Worm (Caenorhabditis elegans) whole organism, young adult: ENCODE measurements around the gene F42F12.14.
A peak's percentile ranks its signal among the peaks of the same experiment; 100 is the strongest.

Experiments
- B0019.2 ChIP-seq: fragments of 200-800 bp; sonication (Bioruptor generic); conservative IDR thresholded peaks from 2 replicates; pipeline ENCODE4 v1.3.6; 2022; ENCODE audit warnings: missing genetic modification reagents, missing genetic modification characterization, missing compliant biosample characterization
- B0261.1 ChIP-seq: sonication (generic microtip); optimal IDR thresholded peaks from 2 replicates; lab custom pipeline; 2016; ENCODE audit warnings: mild to moderate bottlenecking, missing genetic modification characterization, moderate library complexity, missing compliant biosample characterization
- C17E4.6 ChIP-seq: fragments of 200-800 bp; sonication (Bioruptor generic); IDR thresholded peaks from 2 replicates; pipeline ENCODE4 v1.3.6; 2022; ENCODE audit warnings: missing genetic modification reagents, missing genetic modification characterization, missing compliant biosample characterization
- F33H1.4 ChIP-seq: fragments of 200-800 bp; sonication (Bioruptor generic); IDR thresholded peaks from 2 replicates; pipeline ENCODE4 v1.3.6; 2022; ENCODE audit warnings: missing genetic modification reagents, missing genetic modification characterization, missing compliant biosample characterization
- F49E8.2 ChIP-seq: sonication (generic microtip); optimal IDR thresholded peaks from 3 replicates; lab custom pipeline; 2017; ENCODE audit warnings: missing genetic modification characterization, mild to moderate bottlenecking, missing compliant biosample characterization, antibody characterized with exemption, moderate library complexity; ENCODE audit not compliant: insufficient read depth
- F55B11.4 ChIP-seq: sonication (generic microtip); optimal IDR thresholded peaks from 2 replicates; lab custom pipeline; 2016; ENCODE audit warnings: missing compliant biosample characterization, missing genetic modification characterization, borderline replicate concordance; ENCODE audit not compliant: insufficient read depth
- F57C9.4 ChIP-seq: sonication (generic microtip); optimal IDR thresholded peaks from 2 replicates; lab custom pipeline; 2017; ENCODE audit warnings: mild to moderate bottlenecking, missing genetic modification characterization, missing compliant biosample characterization
- T26A5.8 ChIP-seq: sonication (generic microtip); optimal IDR thresholded peaks from 2 replicates; lab custom pipeline; 2016; ENCODE audit warnings: missing genetic modification characterization, missing compliant biosample characterization
- Y53F4B.3 ChIP-seq: fragments of 200-800 bp; sonication (Bioruptor generic); IDR thresholded peaks from 2 replicates; pipeline ENCODE4 v1.3.6; 2022; ENCODE audit warnings: missing genetic modification reagents, missing genetic modification characterization, missing compliant biosample characterization
- Y95B8A.8 ChIP-seq: fragments of 200-800 bp; sonication (Bioruptor generic); IDR thresholded peaks from 2 replicates; pipeline ENCODE4 v1.3.6; 2022; ENCODE audit warnings: missing genetic modification reagents, missing genetic modification characterization, missing compliant biosample characterization
- ZK185.1 ChIP-seq: sonication (generic microtip); optimal IDR thresholded peaks from 2 replicates; lab custom pipeline; 2016; ENCODE audit warnings: mild to moderate bottlenecking, missing genetic modification characterization, missing compliant biosample characterization; ENCODE audit not compliant: poor library complexity, severe bottlenecking
- akir-1 ChIP-seq: fragments of 200-800 bp; sonication (Bioruptor generic); optimal IDR thresholded peaks from 2 replicates; lab custom pipeline; 2018; ENCODE audit warnings: mild to moderate bottlenecking, missing genetic modification characterization, moderate library complexity, missing compliant biosample characterization
- aptf-2 ChIP-seq: fragments of 200-800 bp; sonication (Bioruptor generic); conservative IDR thresholded peaks from 2 replicates; pipeline ENCODE4 v1.3.6; 2022; ENCODE audit warnings: missing genetic modification reagents, missing genetic modification characterization, missing compliant biosample characterization
- attf-3 ChIP-seq: fragments of 200-800 bp; sonication (Bioruptor generic); conservative IDR thresholded peaks from 2 replicates; pipeline ENCODE4 v1.3.6; 2022; ENCODE audit warnings: missing genetic modification reagents, missing genetic modification characterization, missing compliant biosample characterization
- attf-6 ChIP-seq: fragments of 200-800 bp; sonication (Bioruptor generic); IDR thresholded peaks from 2 replicates; pipeline ENCODE4 v1.3.6; 2022; ENCODE audit warnings: missing genetic modification reagents, missing genetic modification characterization, missing compliant biosample characterization
- bed-1 ChIP-seq: fragments of 200-800 bp; sonication (Bioruptor generic); IDR thresholded peaks from 2 replicates; pipeline ENCODE4 v1.3.6; 2022; ENCODE audit warnings: missing genetic modification reagents, missing genetic modification characterization, missing compliant biosample characterization
- cebp-1 ChIP-seq, 2 experiments: fragments of 200-800 bp in 1 of 2; sonication (Bioruptor generic) in 1 of 2; sonication (generic microtip) in 1 of 2; IDR thresholded peaks in 1 of 2; optimal IDR thresholded peaks in 1 of 2; 2 replicates each; pipeline versions ENCODE4 v1.3.6 to Lab custom; 2017 to 2022; ENCODE audit warnings: missing compliant biosample characterization in 2 of 2, missing genetic modification characterization in 2 of 2, mild to moderate bottlenecking in 1 of 2, missing genetic modification reagents in 1 of 2, moderate library complexity in 1 of 2
- cebp-2 ChIP-seq: fragments of 200-800 bp; sonication (Bioruptor generic); IDR thresholded peaks from 2 replicates; pipeline ENCODE4 v1.3.6; 2022; ENCODE audit warnings: missing genetic modification characterization, missing compliant biosample characterization
- ceh-100 ChIP-seq: fragments of 200-800 bp; sonication (Bioruptor generic); IDR thresholded peaks from 2 replicates; pipeline ENCODE4 v1.3.6; 2022; ENCODE audit warnings: missing genetic modification reagents, missing genetic modification characterization, missing compliant biosample characterization
- ceh-91 ChIP-seq: fragments of 200-800 bp; sonication (Bioruptor generic); IDR thresholded peaks from 2 replicates; pipeline ENCODE4 v1.3.6; 2022; ENCODE audit warnings: missing genetic modification reagents, missing genetic modification characterization, missing compliant biosample characterization
- chd-7 ChIP-seq: sonication (generic microtip); optimal IDR thresholded peaks from 2 replicates; lab custom pipeline; 2016; ENCODE audit warnings: mild to moderate bottlenecking, missing genetic modification characterization, moderate library complexity, missing compliant biosample characterization
- dox-1 ChIP-seq: fragments of 200-800 bp; sonication (Bioruptor generic); IDR thresholded peaks from 2 replicates; pipeline ENCODE4 v1.3.6; 2022; ENCODE audit warnings: missing genetic modification reagents, missing genetic modification characterization, missing compliant biosample characterization
- egl-18 ChIP-seq: fragments of 200-800 bp; sonication (Bioruptor generic); IDR thresholded peaks from 2 replicates; pipeline ENCODE4 v1.3.6; 2022; ENCODE audit warnings: missing genetic modification reagents, missing genetic modification characterization, missing compliant biosample characterization
- him-1 ChIP-seq: sonication (generic microtip); optimal IDR thresholded peaks from 2 replicates; lab custom pipeline; 2016; ENCODE audit warnings: missing genotype, missing genetic modification reagents, missing genetic modification characterization, missing compliant biosample characterization
- hlh-12 ChIP-seq: sonication (generic microtip); optimal IDR thresholded peaks from 2 replicates; lab custom pipeline; 2016; ENCODE audit warnings: missing genetic modification characterization, missing compliant biosample characterization
- hrde-1 ChIP-seq: sonication (generic microtip); optimal IDR thresholded peaks from 2 replicates; lab custom pipeline; 2016; ENCODE audit warnings: missing genetic modification characterization, mild to moderate bottlenecking, missing compliant biosample characterization, moderate library complexity, missing genotype, missing genetic modification reagents, borderline replicate concordance
- hsf-1 ChIP-seq: fragments of 200-800 bp; sonication (Bioruptor generic); IDR thresholded peaks from 2 replicates; pipeline ENCODE4 v1.3.6; 2022; ENCODE audit warnings: missing genetic modification reagents, missing genetic modification characterization, missing compliant biosample characterization
- let-526 ChIP-seq: fragments of 200-800 bp; sonication (Bioruptor generic); IDR thresholded peaks from 2 replicates; pipeline ENCODE4 v1.3.6; 2022; ENCODE audit warnings: missing genetic modification reagents, missing genetic modification characterization, missing compliant biosample characterization
- lin-40 ChIP-seq: sonication (generic microtip); optimal IDR thresholded peaks from 2 replicates; lab custom pipeline; 2016; ENCODE audit warnings: missing genetic modification characterization, mild to moderate bottlenecking, missing compliant biosample characterization, missing genotype, missing genetic modification reagents
- lin-54 ChIP-seq: fragments of 200-800 bp; sonication (Bioruptor generic); optimal IDR thresholded peaks from 2 replicates; lab custom pipeline; 2018; ENCODE audit warnings: mild to moderate bottlenecking, missing genetic modification characterization, missing compliant biosample characterization
- mcd-1 ChIP-seq: fragments of 200-800 bp; sonication (Bioruptor generic); IDR thresholded peaks from 2 replicates; pipeline ENCODE4 v1.3.6; 2022; ENCODE audit warnings: missing genetic modification reagents, missing genetic modification characterization, missing compliant biosample characterization
- mel-28 ChIP-seq: sonication (generic microtip); optimal IDR thresholded peaks from 2 replicates; lab custom pipeline; 2016; ENCODE audit warnings: borderline replicate concordance, mild to moderate bottlenecking, missing genetic modification characterization, missing compliant biosample characterization
- nfyb-1 ChIP-seq: fragments of 200-800 bp; sonication (Bioruptor generic); IDR thresholded peaks from 2 replicates; pipeline ENCODE4 v1.3.6; 2022; ENCODE audit warnings: missing genetic modification reagents, missing genetic modification characterization, missing compliant biosample characterization
- nhr-120 ChIP-seq: fragments of 200-800 bp; sonication (Bioruptor generic); IDR thresholded peaks from 2 replicates; pipeline ENCODE4 v1.3.6; 2022; ENCODE audit warnings: missing genetic modification characterization, missing compliant biosample characterization
- nhr-179 ChIP-seq: sonication (generic microtip); optimal IDR thresholded peaks from 2 replicates; lab custom pipeline; 2016; ENCODE audit warnings: mild to moderate bottlenecking, missing genetic modification characterization, missing compliant biosample characterization
- nhr-80 ChIP-seq: sonication (generic microtip); optimal IDR thresholded peaks from 2 replicates; lab custom pipeline; 2016; ENCODE audit warnings: missing genetic modification characterization, missing compliant biosample characterization
- rcor-1 ChIP-seq: fragments of 200-800 bp; sonication (Bioruptor generic); IDR thresholded peaks from 2 replicates; pipeline ENCODE4 v1.3.6; 2022; ENCODE audit warnings: missing genetic modification reagents, missing genetic modification characterization, missing compliant biosample characterization
- repo-1 ChIP-seq: sonication (generic microtip); optimal IDR thresholded peaks from 2 replicates; lab custom pipeline; 2017; ENCODE audit warnings: mild to moderate bottlenecking, missing genetic modification characterization, missing compliant biosample characterization
- rpc-1 ChIP-seq, 2 experiments: fragments of 150-350 bp in 1 of 2; sonication (generic microtip) in 1 of 2; optimal IDR thresholded peaks; 2 replicates each; lab custom pipeline; 2014 to 2018; ENCODE audit warnings: missing biosample characterization in 1 of 2, missing genetic modification characterization in 1 of 2, missing genetic modification reagents in 1 of 2, missing genotype in 1 of 2
- snpc-1.1 ChIP-seq: sonication (generic microtip); optimal IDR thresholded peaks from 2 replicates; lab custom pipeline; 2017; ENCODE audit warnings: missing genetic modification characterization, mild to moderate bottlenecking, missing compliant biosample characterization, antibody characterized with exemption, moderate library complexity, missing genotype, missing genetic modification reagents; ENCODE audit not compliant: insufficient read depth
- somi-1 ChIP-seq: fragments of 200-800 bp; sonication (Bioruptor generic); optimal IDR thresholded peaks from 2 replicates; lab custom pipeline; 2018; ENCODE audit warnings: mild to moderate bottlenecking, missing genetic modification characterization, missing compliant biosample characterization
- tbp1 ChIP-seq: fragments of 200-800 bp; sonication (Bioruptor generic); optimal IDR thresholded peaks from 2 replicates; lab custom pipeline; 2018; ENCODE audit warnings: mild to moderate bottlenecking, missing genetic modification characterization, missing compliant biosample characterization
- xnd-1 ChIP-seq: sonication (generic microtip); optimal IDR thresholded peaks from 2 replicates; lab custom pipeline; 2016; ENCODE audit warnings: missing genotype, missing genetic modification reagents, missing genetic modification characterization, missing compliant biosample characterization
- zfh-2 ChIP-seq: fragments of 200-800 bp; sonication (Bioruptor generic); conservative IDR thresholded peaks from 2 replicates; pipeline ENCODE4 v1.3.6; 2022; ENCODE audit warnings: missing genetic modification reagents, missing genetic modification characterization, missing compliant biosample characterization
- zim-3 ChIP-seq: sonication (generic microtip); optimal IDR thresholded peaks from 2 replicates; lab custom pipeline; 2017; ENCODE audit warnings: mild to moderate bottlenecking, missing genetic modification characterization, moderate library complexity, missing compliant biosample characterization
- ztf-25 ChIP-seq: fragments of 200-800 bp; sonication (Bioruptor generic); IDR thresholded peaks from 2 replicates; pipeline ENCODE4 v1.3.6; 2022; ENCODE audit warnings: missing genetic modification reagents, missing genetic modification characterization, missing compliant biosample characterization
- ztf-3 ChIP-seq: fragments of 200-800 bp; sonication (Bioruptor generic); optimal IDR thresholded peaks from 2 replicates; lab custom pipeline; 2018; ENCODE audit warnings: mild to moderate bottlenecking, missing genetic modification characterization, missing compliant biosample characterization

Gene F42F12.14

DNA sequence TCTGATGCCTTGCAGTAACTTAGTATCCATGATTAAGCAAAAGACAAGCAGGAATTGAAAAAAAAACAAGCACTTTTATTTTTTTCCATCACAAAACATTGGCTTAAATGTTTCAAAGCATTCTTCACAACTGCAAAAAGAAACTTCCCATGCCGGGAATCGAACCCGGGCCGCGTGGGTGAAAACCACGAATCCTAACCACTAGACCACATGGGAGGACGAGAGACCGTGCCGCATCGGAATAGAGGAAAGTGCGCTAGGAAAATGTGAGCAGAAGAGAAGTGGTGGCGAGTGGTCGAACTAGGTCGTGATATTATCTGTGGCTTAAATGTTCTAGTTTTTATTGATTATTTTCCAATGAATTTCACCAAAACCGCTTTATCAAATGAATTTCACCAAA is 19.1 kb downstream of the F42F12.14 start (continued):
- no peak for TF ChIP-seq hsf-1
- TF ChIP-seq rpc-1 (optimal IDR thresholded peaks at IDR 0.05; lab: Kevin White, UChicago): peak; percentile 65
- TF ChIP-seq rpc-1 (tag; optimal IDR thresholded peaks at IDR 0.05; lab: Kevin White, UChicago): peak; percentile 81
- TF ChIP-seq let-526 (GFP tag; lab: Robert Waterston, UW): no peak
- no peak for TF ChIP-seq akir-1 (GFP tag; lab: Kevin White, UChicago)
- TF ChIP-seq egl-18 (GFP tag; lab: Robert Waterston, UW): no peak
- 0 out of 2 replicates have a peak, but pooled peaks have one; percentile 35 for TF ChIP-seq attf-3 (GFP tag; lab: Robert Waterston, UW)
- TF ChIP-seq rcor-1 (GFP tag; lab: Robert Waterston, UW): peak; percentile 77
- no peak for TF ChIP-seq aptf-2 (GFP tag; lab: Robert Waterston, UW)
- TF ChIP-seq T26A5.8 (tag; lab: Kevin White, UChicago): peak; percentile 6
- peak; percentile 31 for TF ChIP-seq somi-1 (GFP tag; lab: Kevin White, UChicago)
- TF ChIP-seq lin-54 (GFP tag; lab: Kevin White, UChicago): peak; percentile 27
- TF ChIP-seq bed-1 (GFP tag; lab: Robert Waterston, UW): no peak
- TF ChIP-seq cebp-1 (GFP tag; IDR thresholded peaks at IDR 0.05; lab: Robert Waterston, UW): 0 out of 2 replicates have a peak, but pooled peaks have one; percentile 45
- no peak for TF ChIP-seq cebp-1 (tag; optimal IDR thresholded peaks at IDR 0.05; lab: Kevin White, UChicago)
- TF ChIP-seq F57C9.4 (tag; lab: Kevin White, UChicago): no peak
- no peak for TF ChIP-seq xnd-1 (tag; lab: Kevin White, UChicago)
- no peak for TF ChIP-seq lin-40 (tag; lab: Kevin White, UChicago)
- TF ChIP-seq nhr-179 (tag; lab: Kevin White, UChicago): no peak
- TF ChIP-seq zim-3: no peak
- TF ChIP-seq C17E4.6 (GFP tag; lab: Robert Waterston, UW): no peak
- 0 out of 2 replicates have a peak, but pooled peaks have one; percentile 55 for TF ChIP-seq Y95B8A.8 (GFP tag; lab: Robert Waterston, UW)
- no peak for TF ChIP-seq mel-28 (tag; lab: Kevin White, UChicago)
- peak; percentile 5 for TF ChIP-seq snpc-1.1 (tag; lab: Kevin White, UChicago)
- TF ChIP-seq ceh-100: no peak
- TF ChIP-seq Y53F4B.3 (GFP tag; lab: Robert Waterston, UW): peak; percentile 46; the same call in 1 of the 2 replicates
- no peak for TF ChIP-seq F33H1.4
- TF ChIP-seq B0261.1 (tag; lab: Kevin White, UChicago): peak; percentile 94
- TF ChIP-seq chd-7 (tag; lab: Kevin White, UChicago): peak; percentile 30
- TF ChIP-seq ZK185.1 (tag; lab: Kevin White, UChicago): peak; percentile 67
- TF ChIP-seq F49E8.2 (tag; lab: Kevin White, UChicago): no peak
- no peak for TF ChIP-seq hlh-12 (tag; lab: Kevin White, UChicago)
- 0 out of 2 replicates have a peak, but pooled peaks have one; percentile 31 for TF ChIP-seq zfh-2 (GFP tag; lab: Robert Waterston, UW)
- no peak for TF ChIP-seq nhr-80
- TF ChIP-seq ztf-25 (GFP tag; lab: Robert Waterston, UW): 0 out of 2 replicates have a peak, but pooled peaks have one; percentile 46
- TF ChIP-seq mcd-1 (GFP tag; lab: Robert Waterston, UW): peak; percentile 54
- no peak for TF ChIP-seq ztf-3 (GFP tag; lab: Kevin White, UChicago)
- TF ChIP-seq hrde-1 (tag; lab: Kevin White, UChicago): no peak
- TF ChIP-seq nfyb-1: peak; percentile 69
- no peak for TF ChIP-seq ceh-91
- TF ChIP-seq F55B11.4 (tag; lab: Kevin White, UChicago): no peak
- TF ChIP-seq B0019.2 (GFP tag; lab: Robert Waterston, UW): no peak
- peak; percentile 95 for TF ChIP-seq tbp1 (GFP tag; lab: Kevin White, UChicago)
- peak; percentile 87 for TF ChIP-seq dox-1 (GFP tag; lab: Robert Waterston, UW)
- 0 out of 2 replicates have a peak, but pooled peaks have one; percentile 34 for TF ChIP-seq attf-6 (GFP tag; lab: Robert Waterston, UW)
- no peak for TF ChIP-seq cebp-2 (GFP tag; lab: Robert Waterston, UW)
- peak; percentile 86 for TF ChIP-seq him-1 (tag; lab: Kevin White, UChicago)
- no peak for TF ChIP-seq nhr-120 (GFP tag; lab: Robert Waterston, UW)
- no peak for TF ChIP-seq repo-1 (tag; lab: Kevin White, UChicago)
